Fruit fly (Drosophila melanogaster) Kc167 (cell line): ENCODE results near the gene tty.

ENCODE experiments used
- Myc ChIP-seq: fragments of >200 bp; optimal IDR thresholded peaks from 2 replicates; lab custom pipeline; 2017; ENCODE audit warnings: missing external identifiers
- Sin3A ChIP-seq: fragments of >200 bp; optimal IDR thresholded peaks from 2 replicates; lab custom pipeline; 2018; ENCODE audit warnings: missing external identifiers
- h ChIP-seq: fragments of >200 bp; optimal IDR thresholded peaks from 3 replicates; lab custom pipeline; 2018; ENCODE audit warnings: missing external identifiers
- insv ChIP-seq: fragments of >200 bp; optimal IDR thresholded peaks from 3 replicates; lab custom pipeline; 2018; ENCODE audit warnings: missing external identifiers
- psq ChIP-seq: fragments of >200 bp; optimal IDR thresholded peaks from 2 replicates; lab custom pipeline; 2017; ENCODE audit warnings: missing external identifiers
- ttk ChIP-seq: sonication (Bioruptor generic); optimal IDR thresholded peaks from 2 replicates; lab custom pipeline; 2017; ENCODE audit warnings: missing external identifiers

- peak; percentile 13 for TF ChIP-seq Sin3A (lab: Kevin White, UChicago)
- no peak for TF ChIP-seq h
- TF ChIP-seq ttk (lab: Kevin White, UChicago), result no peak
- TF ChIP-seq insv (lab: Kevin White, UChicago), result no peak
- TF ChIP-seq psq (lab: Kevin White, UChicago), result no peak
- TF ChIP-seq Myc (lab: Kevin White, UChicago), result no peak
Measured at dm6 chrX:21323933-21324688, 15.4 kb downstream of the tty start, which contains the start of the genes Dd and CG1486.
